Worm (Caenorhabditis elegans) whole organism, L3 larva: Measurements from ENCODE around the gene ilys-5.

Experiments used
- ZK546.5 ChIP-seq: sonication (generic microtip); optimal IDR thresholded peaks from 2 replicates; lab custom pipeline; 2017; ENCODE audit warnings: missing biosample characterization, missing genetic modification characterization
- aly-2 ChIP-seq: fragments of 150-350 bp; optimal IDR thresholded peaks from 2 replicates; lab custom pipeline; 2014; ENCODE audit warnings: missing biosample characterization, missing genetic modification characterization
- ceh-16 ChIP-seq: sonication (generic microtip); optimal IDR thresholded peaks from 2 replicates; lab custom pipeline; 2017; ENCODE audit warnings: missing biosample characterization, missing genetic modification characterization
- ceh-82 ChIP-seq: fragments of 150-350 bp; optimal IDR thresholded peaks from 2 replicates; lab custom pipeline; 2014; ENCODE audit warnings: missing biosample characterization, missing genetic modification characterization
- ceh-9 ChIP-seq: sonication (generic microtip); optimal IDR thresholded peaks from 2 replicates; lab custom pipeline; 2018; ENCODE audit warnings: missing biosample characterization, missing genetic modification characterization
- egl-27 ChIP-seq: sonication (generic microtip); optimal IDR thresholded peaks from 4 replicates; lab custom pipeline; 2017; ENCODE audit warnings: missing biosample characterization, missing genetic modification reagents, missing genetic modification characterization
- egl-5 ChIP-seq: fragments of 150-350 bp; optimal IDR thresholded peaks from 2 replicates; lab custom pipeline; 2017; ENCODE audit warnings: missing biosample characterization, missing genetic modification reagents, missing genetic modification characterization, inconsistent platforms
- elt-1 ChIP-seq: fragments of 150-350 bp; optimal IDR thresholded peaks from 2 replicates; lab custom pipeline; 2014; ENCODE audit warnings: missing biosample characterization, missing genetic modification characterization
- elt-2 ChIP-seq: sonication (generic microtip); optimal IDR thresholded peaks from 2 replicates; lab custom pipeline; 2016; ENCODE audit warnings: missing genetic modification reagents, mild to moderate bottlenecking, missing genetic modification characterization, missing compliant biosample characterization
- elt-3 ChIP-seq, 3 experiments: fragments of 150-350 bp in 1 of 3; sonication (generic microtip) in 2 of 3; optimal IDR thresholded peaks; 2 replicates in 2 of 3; 4 replicates in 1 of 3; lab custom pipeline; 2014 to 2017; ENCODE audit warnings: missing biosample characterization in 3 of 3, missing genetic modification characterization in 3 of 3
- eor-1 ChIP-seq, 2 experiments: fragments of 150-350 bp; optimal IDR thresholded peaks; 2 replicates each; lab custom pipeline; 2014 to 2018; ENCODE audit warnings: missing biosample characterization in 2 of 2, missing genetic modification characterization in 2 of 2
- fkh-2 ChIP-seq: fragments of 150-350 bp; optimal IDR thresholded peaks from 2 replicates; lab custom pipeline; 2014; ENCODE audit warnings: missing biosample characterization, missing genetic modification reagents, missing genetic modification characterization
- lin-15B ChIP-seq: fragments of 150-350 bp; optimal IDR thresholded peaks from 2 replicates; lab custom pipeline; 2014; ENCODE audit warnings: missing biosample characterization, missing genetic modification characterization
- lin-39 ChIP-seq: fragments of 150-350 bp; optimal IDR thresholded peaks from 2 replicates; lab custom pipeline; 2018; ENCODE audit warnings: missing biosample characterization, missing genetic modification reagents, missing genetic modification characterization
- lsy-12 ChIP-seq: sonication (generic microtip); optimal IDR thresholded peaks from 2 replicates; lab custom pipeline; 2016; ENCODE audit warnings: mild to moderate bottlenecking, missing genetic modification characterization, missing compliant biosample characterization
- mml-1 ChIP-seq: fragments of 150-350 bp; sonication (generic microtip); optimal IDR thresholded peaks from 3 replicates; lab custom pipeline; 2014; ENCODE audit warnings: missing biosample characterization, missing genetic modification characterization
- nfya-1 ChIP-seq: sonication (generic microtip); optimal IDR thresholded peaks from 2 replicates; lab custom pipeline; 2017; ENCODE audit warnings: missing genetic modification characterization, mild to moderate bottlenecking, missing compliant biosample characterization, antibody characterized with exemption, moderate library complexity; ENCODE audit not compliant: insufficient read depth
- nhr-23 ChIP-seq: fragments of 150-350 bp; optimal IDR thresholded peaks from 2 replicates; lab custom pipeline; 2014; ENCODE audit warnings: missing biosample characterization, missing genetic modification reagents, missing genetic modification characterization
- nhr-25 ChIP-seq: sonication (generic microtip); optimal IDR thresholded peaks from 2 replicates; lab custom pipeline; 2017; ENCODE audit warnings: missing biosample characterization, missing genetic modification characterization
- nhr-28 ChIP-seq: fragments of 150-350 bp; optimal IDR thresholded peaks from 2 replicates; lab custom pipeline; 2014; ENCODE audit warnings: missing biosample characterization, missing genetic modification characterization
- nhr-43 ChIP-seq: sonication (generic microtip); optimal IDR thresholded peaks from 2 replicates; lab custom pipeline; 2016; ENCODE audit warnings: mild to moderate bottlenecking, missing genetic modification characterization, missing compliant biosample characterization; ENCODE audit not compliant: poor library complexity, severe bottlenecking
- nhr-67 ChIP-seq: fragments of 150-350 bp; optimal IDR thresholded peaks from 2 replicates; lab custom pipeline; 2014; ENCODE audit warnings: missing biosample characterization, missing genetic modification characterization
- nhr-77 ChIP-seq: fragments of 150-350 bp; optimal IDR thresholded peaks from 2 replicates; lab custom pipeline; 2014; ENCODE audit warnings: missing biosample characterization, missing genetic modification characterization
- pha-4 ChIP-seq: fragments of 150-350 bp; optimal IDR thresholded peaks from 2 replicates; lab custom pipeline; 2014; ENCODE audit warnings: missing biosample characterization, missing genetic modification reagents, missing genetic modification characterization
- pqm-1 ChIP-seq: fragments of 150-350 bp; optimal IDR thresholded peaks from 2 replicates; lab custom pipeline; 2017; ENCODE audit warnings: missing biosample characterization, missing genetic modification characterization, inconsistent platforms
- sea-2 ChIP-seq: fragments of 150-350 bp; sonication (generic microtip); optimal IDR thresholded peaks from 4 replicates; lab custom pipeline; 2014; ENCODE audit warnings: missing biosample characterization, missing genetic modification reagents, missing genetic modification characterization
- skn-1 ChIP-seq: fragments of 150-350 bp; optimal IDR thresholded peaks from 2 replicates; lab custom pipeline; 2014; ENCODE audit warnings: missing biosample characterization, missing genetic modification characterization
- snpc-4 ChIP-seq: fragments of 150-350 bp; optimal IDR thresholded peaks from 2 replicates; lab custom pipeline; 2014; ENCODE audit warnings: missing biosample characterization, missing genetic modification characterization
- tbx-2 ChIP-seq: sonication (generic microtip); optimal IDR thresholded peaks from 2 replicates; lab custom pipeline; 2016; ENCODE audit warnings: mild to moderate bottlenecking, missing genetic modification characterization, missing compliant biosample characterization
- unc-62 ChIP-seq: fragments of 150-350 bp; sonication (generic microtip); optimal IDR thresholded peaks from 4 replicates; lab custom pipeline; 2014; ENCODE audit warnings: missing biosample characterization, missing genetic modification reagents, missing genetic modification characterization
- zag-1 ChIP-seq: fragments of 150-350 bp; optimal IDR thresholded peaks from 2 replicates; lab custom pipeline; 2014; ENCODE audit warnings: missing biosample characterization, missing genetic modification characterization
- ztf-11 ChIP-seq: fragments of 150-350 bp; optimal IDR thresholded peaks from 2 replicates; lab custom pipeline; 2014; ENCODE audit warnings: missing biosample characterization, missing genetic modification characterization
- ztf-4 ChIP-seq: fragments of 150-350 bp; optimal IDR thresholded peaks from 2 replicates; lab custom pipeline; 2014; ENCODE audit warnings: missing biosample characterization, missing genetic modification characterization

Gene ilys-5

ce11 chrX:6510627-6511026 is 26.0 kb downstream of the ilys-5 start, which contains the start of gene ttr-36:
Gene ttr-36, plus strand, starts transcription at chrX:6510927.
- no peak for TF ChIP-seq zag-1
- no peak for TF ChIP-seq mml-1
- no peak for TF ChIP-seq skn-1 (tag; lab: Kevin White, UChicago)
- TF ChIP-seq eor-1 (tag; optimal IDR thresholded peaks at IDR 0.05; lab: Kevin White, UChicago): no peak
- no peak for TF ChIP-seq sea-2 (GFP tag; lab: Kevin White, UChicago)
- TF ChIP-seq unc-62 (GFP tag; lab: Kevin White, UChicago): no peak
- no peak for TF ChIP-seq ztf-11 (tag; lab: Kevin White, UChicago)
- no peak for TF ChIP-seq lin-39
- TF ChIP-seq pha-4 (tag; lab: Kevin White, UChicago): no peak
- no peak for TF ChIP-seq nhr-25 (tag; lab: Kevin White, UChicago)
- TF ChIP-seq elt-1 (tag; lab: Kevin White, UChicago): no peak
- no peak for TF ChIP-seq nhr-77
- TF ChIP-seq, all 47 proteins: peak for 0

ce11 chrX:6509813-6510212 is 26.8 kb downstream of the ilys-5 start:
- no peak for TF ChIP-seq sea-2 (GFP tag; lab: Kevin White, UChicago)
- peak; percentile 27 for TF ChIP-seq pqm-1
- TF ChIP-seq elt-2 (tag; lab: Kevin White, UChicago): peak; percentile 59
- no peak for TF ChIP-seq egl-27 (tag; lab: Kevin White, UChicago)
- peak; percentile 49 for TF ChIP-seq egl-5 (tag; lab: Kevin White, UChicago)
- no peak for TF ChIP-seq lin-15B (tag; lab: Kevin White, UChicago)
- no peak for TF ChIP-seq ceh-82
- TF ChIP-seq, all 47 proteins: peak for 3

- TF ChIP-seq nhr-23 (tag; lab: Kevin White, UChicago) (no peak), egl-5 (tag; lab: Kevin White, UChicago) (peak; percentile 29), lsy-12 (tag; lab: Kevin White, UChicago) (no peak)
These were observed 28.9 kb downstream of the ilys-5 start for ce11 chrX:6507734-6508133.

ce11 chrX:6505662-6506061 is 31.0 kb downstream of the ilys-5 start, which contains the start of gene glr-8:
Gene glr-8, plus strand, starts transcription at chrX:6505980.
- TF ChIP-seq eor-1 (tag; optimal IDR thresholded peaks at IDR 0.05; lab: Kevin White, UChicago) (no peak), egl-5 (tag; lab: Kevin White, UChicago) (no peak), ceh-9 (tag; lab: Kevin White, UChicago) (no peak), nhr-23 (tag; lab: Kevin White, UChicago) (no peak), elt-1 (tag; lab: Kevin White, UChicago) (no peak), pqm-1 (no peak), egl-27 (tag; lab: Kevin White, UChicago) (no peak), tbx-2 (tag; lab: Kevin White, UChicago) (no peak), fkh-2 (tag; lab: Kevin White, UChicago) (no peak), ceh-16 (tag; lab: Kevin White, UChicago) (no peak), nhr-77 (no peak), nhr-67 (tag; lab: Kevin White, UChicago) (no peak), snpc-4 (tag; lab: Kevin White, UChicago) (no peak), pha-4 (tag; lab: Kevin White, UChicago) (no peak), elt-3 (tag; optimal IDR thresholded peaks at IDR 0.05; lab: Kevin White, UChicago) (no peak)

- TF ChIP-seq lin-39 (no peak), nhr-28 (tag; lab: Kevin White, UChicago) (no peak), lin-15B (tag; lab: Kevin White, UChicago) (peak; percentile 16), ZK546.5 (tag; lab: Kevin White, UChicago) (no peak), nhr-23 (tag; lab: Kevin White, UChicago) (peak; percentile 45), aly-2 (no peak), nfya-1 (tag; lab: Kevin White, UChicago) (peak; percentile 23), ztf-4 (no peak), nhr-67 (tag; lab: Kevin White, UChicago) (no peak), nhr-43 (tag; lab: Kevin White, UChicago) (no peak), ceh-16 (tag; lab: Kevin White, UChicago) (no peak), nhr-77 (no peak)
These were observed 31.6 kb downstream of the ilys-5 start, which contains the start of gene cdf-1 for ce11 chrX:6505008-6505407. Gene cdf-1, minus strand, starts transcription at chrX:6505143.
